Fruit fly (Drosophila melanogaster) whole organism, embryonic: ENCODE results near the gene Mf.

Experiments used
- Atf3 ChIP-seq: fragments of 200-800 bp; sonication (Bioruptor generic); optimal IDR thresholded peaks from 3 replicates; lab custom pipeline; 2016; ENCODE audit warnings: missing biosample characterization, missing genetic modification characterization
- CG10959 ChIP-seq: fragments of 200-800 bp; sonication (Bioruptor generic); IDR thresholded peaks from 2 replicates; pipeline ENCODE4 v1.3.6; 2022; ENCODE audit warnings: missing biosample characterization, missing genetic modification characterization
- CG13296 ChIP-seq: fragments of 200-800 bp; sonication (Bioruptor generic); optimal IDR thresholded peaks from 3 replicates; lab custom pipeline; 2018; ENCODE audit warnings: missing biosample characterization, mild to moderate bottlenecking, missing genetic modification characterization
- CG13894 ChIP-seq: fragments of 200-800 bp; sonication (Bioruptor generic); optimal IDR thresholded peaks from 3 replicates; lab custom pipeline; 2018; ENCODE audit warnings: missing biosample characterization, mild to moderate bottlenecking, missing genetic modification characterization, moderate library complexity
- CG16779 ChIP-seq: fragments of 200-800 bp; sonication (Bioruptor generic); IDR thresholded peaks from 2 replicates; pipeline ENCODE4 v1.3.6; 2022; ENCODE audit warnings: missing biosample characterization, missing genetic modification characterization
- CG17612 ChIP-seq: fragments of 200-800 bp; sonication (Bioruptor generic); IDR thresholded peaks from 2 replicates; pipeline ENCODE4 v1.3.6; 2022; ENCODE audit warnings: missing biosample characterization, missing genetic modification characterization
- CG2129 ChIP-seq: fragments of 200-800 bp; sonication (Bioruptor generic); IDR thresholded peaks from 2 replicates; pipeline ENCODE4 v1.3.6; 2022; ENCODE audit warnings: missing biosample characterization, missing genetic modification characterization; ENCODE audit not compliant: partially characterized antibody
- CG2199 ChIP-seq: fragments of 200-800 bp; sonication (Bioruptor generic); IDR thresholded peaks from 3 replicates; pipeline ENCODE4 v1.3.6; 2022; ENCODE audit warnings: missing biosample characterization, missing genetic modification characterization
- CG30431 ChIP-seq: fragments of 200-800 bp; sonication (Bioruptor generic); optimal IDR thresholded peaks from 2 replicates; lab custom pipeline; 2017; ENCODE audit warnings: missing biosample characterization, missing genetic modification characterization
- CG32772 ChIP-seq: fragments of 200-800 bp; sonication (Bioruptor generic); IDR thresholded peaks from 2 replicates; pipeline ENCODE4 v1.3.6; 2022; ENCODE audit warnings: missing biosample characterization, missing genetic modification characterization
- CG3726 ChIP-seq: fragments of 200-800 bp; sonication (Bioruptor generic); IDR thresholded peaks from 3 replicates; pipeline ENCODE4, ENCODE4 v1.3.6; 2022; ENCODE audit warnings: missing biosample characterization, missing genetic modification characterization
- CG6854 ChIP-seq: fragments of 200-800 bp; sonication (Bioruptor generic); optimal IDR thresholded peaks from 3 replicates; lab custom pipeline; 2017; ENCODE audit warnings: missing biosample characterization, mild to moderate bottlenecking, missing genetic modification characterization
- CG7786 ChIP-seq: fragments of 200-800 bp; sonication (Bioruptor generic); optimal IDR thresholded peaks from 2 replicates; lab custom pipeline; 2016; ENCODE audit warnings: missing biosample characterization, missing genetic modification characterization
- CG7963 ChIP-seq: fragments of 200-800 bp; sonication (Bioruptor generic); IDR thresholded peaks from 3 replicates; pipeline ENCODE4 v1.3.6; 2022; ENCODE audit warnings: missing biosample characterization, missing genetic modification characterization; ENCODE audit not compliant: partially characterized antibody
- CG8765 ChIP-seq: fragments of 200-800 bp; sonication (Bioruptor generic); IDR thresholded peaks from 2 replicates; pipeline ENCODE4 v1.3.6; 2022; ENCODE audit warnings: missing biosample characterization, missing genetic modification characterization
- CG9817 ChIP-seq: fragments of 200-800 bp; sonication (Bioruptor generic); optimal IDR thresholded peaks from 2 replicates; lab custom pipeline; 2018; ENCODE audit warnings: missing biosample characterization, mild to moderate bottlenecking, missing genetic modification characterization, moderate library complexity
- Dip2 ChIP-seq: fragments of 200-800 bp; sonication (Bioruptor generic); IDR thresholded peaks from 2 replicates; pipeline ENCODE4 v1.3.6; 2022; ENCODE audit warnings: missing biosample characterization, missing genetic modification characterization
- Fer2 ChIP-seq: fragments of 200-800 bp; sonication (Bioruptor generic); optimal IDR thresholded peaks from 2 replicates; lab custom pipeline; 2018; ENCODE audit warnings: missing biosample characterization, mild to moderate bottlenecking, missing genetic modification characterization, moderate library complexity
- Gsc ChIP-seq: fragments of 200-800 bp; sonication (Bioruptor generic); IDR thresholded peaks from 2 replicates; pipeline ENCODE4 v1.3.6; 2022; ENCODE audit warnings: missing biosample characterization, missing genetic modification characterization
- HHEX ChIP-seq: fragments of 200-800 bp; sonication (Bioruptor generic); optimal IDR thresholded peaks from 3 replicates; lab custom pipeline; 2017; ENCODE audit warnings: missing biosample characterization, mild to moderate bottlenecking, missing genetic modification characterization, missing genetic modification reagents
- Hr3 ChIP-seq: fragments of 200-800 bp; sonication (Bioruptor generic); optimal IDR thresholded peaks from 3 replicates; lab custom pipeline; 2016; ENCODE audit warnings: missing biosample characterization, missing genetic modification characterization
- Hr39 ChIP-seq: fragments of >200 bp; optimal IDR thresholded peaks from 2 replicates; lab custom pipeline; 2017
- NC2β ChIP-seq: fragments of 200-800 bp; sonication (Bioruptor generic); optimal IDR thresholded peaks from 2 replicates; lab custom pipeline; 2016; ENCODE audit warnings: missing biosample characterization, missing genetic modification characterization
- Nf-YA ChIP-seq: fragments of 200-800 bp; sonication (Bioruptor generic); IDR thresholded peaks from 2 replicates; pipeline ENCODE4 v1.3.6; 2022; ENCODE audit warnings: missing biosample characterization, missing genetic modification characterization
- Pdp1 ChIP-seq, 2 experiments: fragments of 200-800 bp; sonication (Bioruptor generic); optimal IDR thresholded peaks; 3 replicates each; lab custom pipeline; 2016; ENCODE audit warnings: missing biosample characterization in 2 of 2, missing genetic modification characterization in 2 of 2, mild to moderate bottlenecking in 1 of 2, moderate library complexity in 1 of 2
- Sry-β ChIP-seq: fragments of 200-800 bp; sonication (Bioruptor generic); optimal IDR thresholded peaks from 2 replicates; lab custom pipeline; 2018; ENCODE audit warnings: missing biosample characterization, mild to moderate bottlenecking, missing genetic modification characterization, moderate library complexity
- Vsx1 ChIP-seq: fragments of 200-800 bp; sonication (Bioruptor generic); optimal IDR thresholded peaks from 2 replicates; lab custom pipeline; 2017; ENCODE audit warnings: missing biosample characterization, mild to moderate bottlenecking, missing genetic modification characterization, missing genetic modification reagents
- ab ChIP-seq: fragments of 200-800 bp; sonication (Bioruptor generic); optimal IDR thresholded peaks from 2 replicates; lab custom pipeline; 2016; ENCODE audit warnings: missing biosample characterization, missing genetic modification characterization
- abd-A ChIP-seq: fragments of 200-800 bp; sonication (Bioruptor generic); optimal IDR thresholded peaks from 3 replicates; lab custom pipeline; 2019; ENCODE audit warnings: missing biosample characterization, mild to moderate bottlenecking, missing genetic modification characterization, moderate library complexity
- chinmo ChIP-seq: fragments of 200-800 bp; sonication (Bioruptor generic); IDR thresholded peaks from 4 replicates; pipeline ENCODE4 v1.3.6; 2022; ENCODE audit warnings: missing biosample characterization, missing genetic modification characterization; ENCODE audit not compliant: partially characterized antibody
- corto ChIP-seq: fragments of 200-800 bp; sonication (Bioruptor generic); optimal IDR thresholded peaks from 2 replicates; lab custom pipeline; 2016; ENCODE audit warnings: missing biosample characterization, mild to moderate bottlenecking, missing genetic modification characterization, moderate library complexity
- crp ChIP-seq, 2 experiments: fragments of 200-800 bp; sonication (Bioruptor generic); optimal IDR thresholded peaks; 2 replicates in 1 of 2; 3 replicates in 1 of 2; lab custom pipeline; 2017; ENCODE audit warnings: missing biosample characterization in 2 of 2, missing genetic modification characterization in 2 of 2, mild to moderate bottlenecking in 1 of 2, moderate library complexity in 1 of 2
- gce ChIP-seq: fragments of 200-800 bp; sonication (Bioruptor generic); IDR thresholded peaks from 3 replicates; pipeline ENCODE4 v1.3.6; 2022; ENCODE audit warnings: missing biosample characterization, missing genetic modification characterization
- gfzf ChIP-seq: fragments of 200-800 bp; sonication (Bioruptor generic); optimal IDR thresholded peaks from 2 replicates; lab custom pipeline; 2016; ENCODE audit warnings: missing biosample characterization, mild to moderate bottlenecking, missing genetic modification characterization, moderate library complexity
- jing ChIP-seq: fragments of 200-800 bp; sonication (Bioruptor generic); optimal IDR thresholded peaks from 2 replicates; lab custom pipeline; 2018; ENCODE audit warnings: missing biosample characterization, mild to moderate bottlenecking, missing genetic modification characterization
- nom ChIP-seq: fragments of 200-800 bp; sonication (Bioruptor generic); optimal IDR thresholded peaks from 2 replicates; lab custom pipeline; 2017; ENCODE audit warnings: missing biosample characterization, missing genetic modification characterization, mild to moderate bottlenecking, moderate library complexity, missing genetic modification reagents
- peb ChIP-seq: fragments of 200-800 bp; sonication (Bioruptor generic); IDR thresholded peaks from 2 replicates; pipeline ENCODE4 v1.3.6; 2022; ENCODE audit warnings: missing biosample characterization, missing genetic modification characterization
- ranshi ChIP-seq: fragments of 200-800 bp; sonication (Bioruptor generic); IDR thresholded peaks from 2 replicates; pipeline ENCODE4 v1.3.6; 2022; ENCODE audit warnings: missing biosample characterization, missing genetic modification characterization
- ro ChIP-seq: fragments of 200-800 bp; sonication (Bioruptor generic); IDR thresholded peaks from 2 replicates; pipeline ENCODE4 v1.3.6; 2022; ENCODE audit warnings: missing biosample characterization, missing genetic modification characterization
- schlank ChIP-seq: fragments of 200-800 bp; sonication (Bioruptor generic); optimal IDR thresholded peaks from 2 replicates; lab custom pipeline; 2018; ENCODE audit warnings: missing biosample characterization, mild to moderate bottlenecking, missing genetic modification characterization
- sens ChIP-seq: fragments of 200-800 bp; sonication (Bioruptor generic); peaks from one replicate; lab custom pipeline; 2016; ENCODE audit warnings: missing biosample characterization, missing genetic modification characterization
- sqz ChIP-seq: fragments of 200-800 bp; sonication (Bioruptor generic); optimal IDR thresholded peaks from 3 replicates; lab custom pipeline; 2018; ENCODE audit warnings: missing biosample characterization, mild to moderate bottlenecking, missing genetic modification characterization
- stwl ChIP-seq: fragments of 200-800 bp; sonication (Bioruptor generic); optimal IDR thresholded peaks from 3 replicates; lab custom pipeline; 2018; ENCODE audit warnings: missing biosample characterization, mild to moderate bottlenecking, missing genetic modification characterization, moderate library complexity
- trh ChIP-seq: fragments of 200-800 bp; sonication (Bioruptor generic); optimal IDR thresholded peaks from 2 replicates; lab custom pipeline; 2016; ENCODE audit warnings: missing biosample characterization, missing genetic modification characterization
- vvl ChIP-seq: fragments of 200-800 bp; sonication (Bioruptor generic); IDR thresholded peaks from 2 replicates; pipeline ENCODE4 v1.3.6; 2022; ENCODE audit warnings: missing biosample characterization, missing genetic modification characterization
- yki ChIP-seq: fragments of >200 bp; optimal IDR thresholded peaks from 3 replicates; lab custom pipeline; 2018

Gene Mf

dm6 chr3R:15205223-15205622, 23.9 kb upstream of the Mf start (continued):
- TF ChIP-seq CG7786 (no peak), CG8765 (GFP tag; lab: Robert Waterston, UW) (no peak), schlank (no peak), Hr3 (GFP tag; lab: Kevin White, UChicago) (no peak), peb (GFP tag; lab: Robert Waterston, UW) (no peak), CG2199 (0 out of 3 replicates have a peak, but pooled peaks have one; percentile 35), CG13894 (peak; percentile 20), CG16779 (no peak), abd-A (tag; lab: Kevin White, UChicago) (no peak), CG30431 (GFP tag; lab: Kevin White, UChicago) (no peak), corto (GFP tag; lab: Kevin White, UChicago) (no peak), CG7963 (GFP tag; lab: Robert Waterston, UW) (0 out of 3 replicates have a peak, but pooled peaks have one; percentile 19), Pdp1 (GFP tag; optimal IDR thresholded peaks at IDR 0.05; lab: Kevin White, UChicago) (peak in 1 of 2 experiments; percentile 48), Hr39 (lab: Kevin White, UChicago) (no peak), CG17612 (GFP tag; lab: Robert Waterston, UW) (no peak), CG6854 (GFP tag; lab: Kevin White, UChicago) (no peak), gfzf (GFP tag; lab: Kevin White, UChicago) (no peak), CG3726 (GFP tag; lab: Robert Waterston, UW) (no peak), nom (no peak), yki (lab: Kevin White, UChicago) (no peak), CG13296 (GFP tag; lab: Kevin White, UChicago) (no peak), Gsc (GFP tag; lab: Robert Waterston, UW) (no peak), vvl (GFP tag; lab: Robert Waterston, UW) (peak; percentile 61; the same call in 1 of the 2 replicates), jing (GFP tag; lab: Kevin White, UChicago) (no peak), CG10959 (GFP tag; lab: Robert Waterston, UW) (no peak), ranshi (GFP tag; lab: Robert Waterston, UW) (no peak), gce (GFP tag; lab: Robert Waterston, UW) (no peak), crp (GFP tag; optimal IDR thresholded peaks at IDR 0.05; lab: Kevin White, UChicago) (no peak), Dip2 (no peak), chinmo (GFP tag; lab: Robert Waterston, UW) (0 out of 4 replicates have a peak, but pooled peaks have one; percentile 35), Sry-β (GFP tag; lab: Kevin White, UChicago) (no peak), trh (GFP tag; lab: Kevin White, UChicago) (no peak), Vsx1 (GFP tag; lab: Kevin White, UChicago) (no peak), sqz (GFP tag; lab: Kevin White, UChicago) (peak; percentile 61), HHEX (no peak), Atf3 (GFP tag; lab: Kevin White, UChicago) (no peak), CG9817 (tag; lab: Kevin White, UChicago) (no peak), ab (GFP tag; lab: Kevin White, UChicago) (no peak), stwl (tag; lab: Kevin White, UChicago) (no peak), Nf-YA (GFP tag; lab: Robert Waterston, UW) (no peak), Fer2 (tag; lab: Kevin White, UChicago) (no peak), sens (GFP tag; lab: Kevin White, UChicago) (peak; percentile 40), ro (GFP tag; lab: Robert Waterston, UW) (no peak), CG2129 (GFP tag; lab: Robert Waterston, UW) (no peak), NC2β (GFP tag; lab: Kevin White, UChicago) (no peak), CG32772 (GFP tag; lab: Robert Waterston, UW) (no peak)
